Fruit fly (Drosophila melanogaster) whole organism, embryonic: ENCODE data around the gene Atg12.

ENCODE experiments used
- Abd-B ChIP-seq: fragments of 200-800 bp; sonication (Bioruptor generic); optimal IDR thresholded peaks from 2 replicates; lab custom pipeline; 2018; ENCODE audit warnings: missing biosample characterization, mild to moderate bottlenecking, missing genetic modification characterization, moderate library complexity
- Awh ChIP-seq: fragments of 200-800 bp; sonication (Bioruptor generic); IDR thresholded peaks from 2 replicates; pipeline ENCODE4, ENCODE4 v1.3.6; 2022; ENCODE audit warnings: missing biosample characterization, missing genetic modification characterization
- Blimp-1 ChIP-seq: fragments of 200-800 bp; sonication (Bioruptor generic); optimal IDR thresholded peaks from 3 replicates; lab custom pipeline; 2018; ENCODE audit warnings: missing biosample characterization, missing genetic modification characterization, mild to moderate bottlenecking, moderate library complexity, missing genetic modification reagents
- CG10267 ChIP-seq: fragments of 200-800 bp; sonication (Bioruptor generic); optimal IDR thresholded peaks from 2 replicates; lab custom pipeline; 2018; ENCODE audit warnings: missing biosample characterization, mild to moderate bottlenecking, missing genetic modification characterization, moderate library complexity
- CG12104 ChIP-seq: fragments of 200-800 bp; sonication (Bioruptor generic); optimal IDR thresholded peaks from 3 replicates; lab custom pipeline; 2016; ENCODE audit warnings: missing biosample characterization, missing genetic modification characterization
- CG13624 ChIP-seq: fragments of 200-800 bp; sonication (Bioruptor generic); optimal IDR thresholded peaks from 2 replicates; lab custom pipeline; 2016; ENCODE audit warnings: missing biosample characterization, missing genetic modification characterization
- CG15011 ChIP-seq: fragments of 200-800 bp; sonication (Bioruptor generic); optimal IDR thresholded peaks from 3 replicates; lab custom pipeline; 2018; ENCODE audit warnings: missing biosample characterization, mild to moderate bottlenecking, missing genetic modification characterization
- CG15073 ChIP-seq: fragments of 200-800 bp; sonication (Bioruptor generic); optimal IDR thresholded peaks from 2 replicates; lab custom pipeline; 2016; ENCODE audit warnings: missing biosample characterization, missing genetic modification characterization
- CG17186 ChIP-seq: fragments of 200-800 bp; sonication (Bioruptor generic); optimal IDR thresholded peaks from 3 replicates; lab custom pipeline; 2017; ENCODE audit warnings: missing biosample characterization, missing genetic modification reagents, missing genetic modification characterization
- CG17385 ChIP-seq: fragments of 200-800 bp; sonication (Bioruptor generic); optimal IDR thresholded peaks from 3 replicates; lab custom pipeline; 2018; ENCODE audit warnings: missing biosample characterization, mild to moderate bottlenecking, missing genetic modification characterization
- CG2199 ChIP-seq: fragments of 200-800 bp; sonication (Bioruptor generic); IDR thresholded peaks from 3 replicates; pipeline ENCODE4 v1.3.6; 2022; ENCODE audit warnings: missing biosample characterization, missing genetic modification characterization
- CG31224 ChIP-seq: fragments of 200-800 bp; sonication (Bioruptor generic); IDR thresholded peaks from 2 replicates; pipeline ENCODE4 v1.3.6; 2022; ENCODE audit warnings: missing biosample characterization, missing genetic modification characterization
- CG34224 ChIP-seq: fragments of 200-800 bp; sonication (Bioruptor generic); IDR thresholded peaks from 3 replicates; pipeline ENCODE4 v1.3.6; 2022; ENCODE audit warnings: missing biosample characterization, missing genetic modification characterization; ENCODE audit not compliant: partially characterized antibody
- CG34376 ChIP-seq: fragments of 200-800 bp; sonication (Bioruptor generic); optimal IDR thresholded peaks from 2 replicates; lab custom pipeline; 2018; ENCODE audit warnings: missing biosample characterization, mild to moderate bottlenecking, missing genetic modification characterization
- CG3726 ChIP-seq: fragments of 200-800 bp; sonication (Bioruptor generic); IDR thresholded peaks from 3 replicates; pipeline ENCODE4, ENCODE4 v1.3.6; 2022; ENCODE audit warnings: missing biosample characterization, missing genetic modification characterization
- CG5953 ChIP-seq: fragments of 200-800 bp; sonication (Bioruptor generic); IDR thresholded peaks from 2 replicates; pipeline ENCODE4 v1.3.6; 2022; ENCODE audit warnings: missing biosample characterization, missing genetic modification characterization
- CG7271 ChIP-seq: fragments of 200-800 bp; sonication (Bioruptor generic); optimal IDR thresholded peaks from 2 replicates; lab custom pipeline; 2018; ENCODE audit warnings: missing biosample characterization, mild to moderate bottlenecking, missing genetic modification characterization, moderate library complexity
- CG8944 ChIP-seq: fragments of 200-800 bp; sonication (Bioruptor generic); optimal IDR thresholded peaks from 3 replicates; lab custom pipeline; 2016; ENCODE audit warnings: missing biosample characterization, missing genetic modification characterization
- Chrac-16 ChIP-seq: fragments of 200-800 bp; sonication (Bioruptor generic); optimal IDR thresholded peaks from 3 replicates; lab custom pipeline; 2016; ENCODE audit warnings: missing biosample characterization, missing genetic modification characterization
- Dip3 ChIP-seq: fragments of 200-800 bp; sonication (Bioruptor generic); optimal IDR thresholded peaks from 3 replicates; lab custom pipeline; 2016; ENCODE audit warnings: missing biosample characterization, missing genetic modification characterization
- Dref ChIP-seq: fragments of 200-800 bp; sonication (Bioruptor generic); IDR thresholded peaks from 2 replicates; pipeline ENCODE4 v1.3.6; 2022; ENCODE audit warnings: missing biosample characterization, missing genetic modification characterization
- ERR ChIP-seq: fragments of 200-800 bp; sonication (Bioruptor generic); optimal IDR thresholded peaks from 2 replicates; lab custom pipeline; 2016; ENCODE audit warnings: missing biosample characterization, missing genetic modification characterization
- Fer2 ChIP-seq: fragments of 200-800 bp; sonication (Bioruptor generic); optimal IDR thresholded peaks from 2 replicates; lab custom pipeline; 2018; ENCODE audit warnings: missing biosample characterization, mild to moderate bottlenecking, missing genetic modification characterization, moderate library complexity
- Gug ChIP-seq: fragments of 200-800 bp; sonication (Bioruptor generic); IDR thresholded peaks from 4 replicates; pipeline ENCODE4 v1.3.6; 2022; ENCODE audit warnings: missing biosample characterization, missing genetic modification characterization
- H15 ChIP-seq: fragments of 200-800 bp; sonication (Bioruptor generic); IDR thresholded peaks from 3 replicates; pipeline ENCODE4 v1.3.6; 2022; ENCODE audit warnings: missing biosample characterization, missing genetic modification characterization
- HmgZ ChIP-seq: fragments of 200-800 bp; sonication (Bioruptor generic); optimal IDR thresholded peaks from 2 replicates; lab custom pipeline; 2018; ENCODE audit warnings: missing biosample characterization, mild to moderate bottlenecking, missing genetic modification characterization
- Hr51 ChIP-seq, 2 experiments: fragments of 200-800 bp; sonication (Bioruptor generic); optimal IDR thresholded peaks; 2 replicates in 1 of 2; 3 replicates in 1 of 2; lab custom pipeline; 2016 to 2018; ENCODE audit warnings: missing biosample characterization in 2 of 2, missing genetic modification characterization in 2 of 2, mild to moderate bottlenecking in 1 of 2, moderate library complexity in 1 of 2
- Rfx ChIP-seq: fragments of 200-800 bp; sonication (Bioruptor generic); IDR thresholded peaks from 2 replicates; pipeline ENCODE4 v1.3.6; 2022; ENCODE audit warnings: missing biosample characterization, missing genetic modification characterization
- Six4 ChIP-seq: fragments of 200-800 bp; sonication (Bioruptor generic); optimal IDR thresholded peaks from 2 replicates; lab custom pipeline; 2016; ENCODE audit warnings: missing biosample characterization, missing genetic modification characterization
- Sox100B ChIP-seq: fragments of 200-800 bp; sonication (Bioruptor generic); optimal IDR thresholded peaks from 3 replicates; lab custom pipeline; 2018; ENCODE audit warnings: missing biosample characterization, mild to moderate bottlenecking, missing genetic modification characterization
- Sox102F ChIP-seq: fragments of 200-800 bp; sonication (Bioruptor generic); optimal IDR thresholded peaks from 2 replicates; lab custom pipeline; 2018; ENCODE audit warnings: missing biosample characterization, mild to moderate bottlenecking, missing genetic modification characterization, moderate library complexity
- bcd ChIP-seq: fragments of 200-800 bp; sonication (Bioruptor generic); optimal IDR thresholded peaks from 2 replicates; lab custom pipeline; 2017; ENCODE audit warnings: missing biosample characterization, mild to moderate bottlenecking, missing genetic modification characterization
- chinmo ChIP-seq: fragments of 200-800 bp; sonication (Bioruptor generic); IDR thresholded peaks from 4 replicates; pipeline ENCODE4 v1.3.6; 2022; ENCODE audit warnings: missing biosample characterization, missing genetic modification characterization; ENCODE audit not compliant: partially characterized antibody
- crol ChIP-seq: fragments of 200-800 bp; sonication (Bioruptor generic); IDR thresholded peaks from 2 replicates; pipeline ENCODE4 v1.3.6; 2022; ENCODE audit warnings: missing biosample characterization, missing genetic modification characterization
- danr ChIP-seq: fragments of 200-800 bp; sonication (Bioruptor generic); IDR thresholded peaks from 2 replicates; pipeline ENCODE4 v1.3.6; 2022; ENCODE audit warnings: missing biosample characterization, missing genetic modification characterization
- dmrt99B ChIP-seq: fragments of 200-800 bp; sonication (Bioruptor generic); optimal IDR thresholded peaks from 2 replicates; lab custom pipeline; 2018; ENCODE audit warnings: missing biosample characterization, mild to moderate bottlenecking, missing genetic modification characterization, moderate library complexity
- gsb ChIP-seq: fragments of 200-800 bp; sonication (Bioruptor generic); IDR thresholded peaks from 2 replicates; pipeline ENCODE4 v1.3.6; 2022; ENCODE audit warnings: missing biosample characterization, missing genetic modification characterization
- ind ChIP-seq: fragments of 200-800 bp; sonication (Bioruptor generic); optimal IDR thresholded peaks from 3 replicates; lab custom pipeline; 2016; ENCODE audit warnings: missing biosample characterization, missing genetic modification characterization
- lbe ChIP-seq: fragments of 200-800 bp; sonication (Bioruptor generic); optimal IDR thresholded peaks from 2 replicates; lab custom pipeline; 2016; ENCODE audit warnings: missing biosample characterization, mild to moderate bottlenecking, missing genetic modification characterization
- nerfin-2 ChIP-seq: fragments of 200-800 bp; sonication (Bioruptor generic); IDR thresholded peaks from 2 replicates; pipeline ENCODE4 v1.3.6; 2022; ENCODE audit warnings: missing biosample characterization, missing genetic modification characterization; ENCODE audit not compliant: partially characterized antibody
- onecut ChIP-seq: fragments of 200-800 bp; sonication (Bioruptor generic); IDR thresholded peaks from 2 replicates; pipeline ENCODE4 v1.3.6; 2022; ENCODE audit warnings: missing biosample characterization, missing genetic modification characterization
- p53 ChIP-seq: fragments of 200-800 bp; sonication (Bioruptor generic); optimal IDR thresholded peaks from 2 replicates; lab custom pipeline; 2016; ENCODE audit warnings: missing biosample characterization, missing genetic modification characterization
- pb ChIP-seq: fragments of 200-800 bp; sonication (Bioruptor generic); optimal IDR thresholded peaks from 3 replicates; lab custom pipeline; 2016; ENCODE audit warnings: missing biosample characterization, missing genetic modification characterization
- pzg ChIP-seq: fragments of 200-800 bp; sonication (Bioruptor generic); optimal IDR thresholded peaks from 3 replicates; lab custom pipeline; 2018; ENCODE audit warnings: missing biosample characterization, mild to moderate bottlenecking, missing genetic modification characterization, moderate library complexity
- sd ChIP-seq: fragments of 200-800 bp; sonication (Bioruptor generic); optimal IDR thresholded peaks from 3 replicates; lab custom pipeline; 2018; ENCODE audit warnings: missing biosample characterization, mild to moderate bottlenecking, missing genetic modification characterization, moderate library complexity
- sens ChIP-seq: fragments of 200-800 bp; sonication (Bioruptor generic); peaks from one replicate; lab custom pipeline; 2016; ENCODE audit warnings: missing biosample characterization, missing genetic modification characterization
- sqz ChIP-seq: fragments of 200-800 bp; sonication (Bioruptor generic); optimal IDR thresholded peaks from 3 replicates; lab custom pipeline; 2018; ENCODE audit warnings: missing biosample characterization, mild to moderate bottlenecking, missing genetic modification characterization
- twi ChIP-seq: fragments of 200-800 bp; optimal IDR thresholded peaks from 2 replicates; lab custom pipeline; 2019; ENCODE audit warnings: missing biosample characterization, mild to moderate bottlenecking, missing genetic modification characterization, moderate library complexity
- vvl ChIP-seq: fragments of 200-800 bp; sonication (Bioruptor generic); IDR thresholded peaks from 2 replicates; pipeline ENCODE4 v1.3.6; 2022; ENCODE audit warnings: missing biosample characterization, missing genetic modification characterization
- zfh1 ChIP-seq: fragments of 200-800 bp; sonication (Bioruptor generic); IDR thresholded peaks from 3 replicates; pipeline ENCODE4 v1.3.6; 2022; ENCODE audit warnings: missing biosample characterization, missing genetic modification characterization

The Atg12 gene

dm6 chr3L:12101924-12102383 lies 34.8 kb upstream of the Atg12 start (continued):
- TF ChIP-seq crol (GFP tag; lab: Robert Waterston, UW) (no peak), twi (tag; lab: Kevin White, UChicago) (peak; percentile 75), CG34376 (GFP tag; lab: Kevin White, UChicago) (no peak), CG15011 (GFP tag; lab: Kevin White, UChicago) (no peak), CG15073 (GFP tag; lab: Kevin White, UChicago) (no peak), CG17186 (GFP tag; lab: Kevin White, UChicago) (no peak), pzg (GFP tag; lab: Kevin White, UChicago) (no peak), Hr51 (GFP tag; optimal IDR thresholded peaks at IDR 0.05; lab: Kevin White, UChicago) (peak in 1 of 2 experiments; percentile 30), lbe (no peak), Blimp-1 (GFP tag; lab: Kevin White, UChicago) (peak; percentile 26), Sox100B (peak; percentile 50), Gug (no peak), CG7271 (tag; lab: Kevin White, UChicago) (peak; percentile 19), H15 (no peak), nerfin-2 (GFP tag; lab: Robert Waterston, UW) (no peak), CG31224 (GFP tag; lab: Robert Waterston, UW) (no peak), ERR (GFP tag; lab: Kevin White, UChicago) (no peak), onecut (GFP tag; lab: Robert Waterston, UW) (no peak), Chrac-16 (GFP tag; lab: Kevin White, UChicago) (no peak), danr (no peak)
- TF ChIP-seq, all 482 proteins: peak for 55

- 0 out of 4 replicates have a peak, but pooled peaks have one; percentile 62 for TF ChIP-seq chinmo (GFP tag; lab: Robert Waterston, UW)
- TF ChIP-seq sd (tag; lab: Kevin White, UChicago) = peak; percentile 43
- TF ChIP-seq Awh = peak; percentile 52; the same call in 1 of the 2 replicates
- no peak for TF ChIP-seq gsb (GFP tag; lab: Robert Waterston, UW)
- no peak for TF ChIP-seq HmgZ
- no peak for TF ChIP-seq p53 (GFP tag; lab: Kevin White, UChicago)
- peak; percentile 70 for TF ChIP-seq sqz (GFP tag; lab: Kevin White, UChicago)
- no peak for TF ChIP-seq CG2199 (GFP tag; lab: Robert Waterston, UW)
- TF ChIP-seq Six4 = no peak
- peak; percentile 53; the same call in 1 of the 2 replicates for TF ChIP-seq vvl (GFP tag; lab: Robert Waterston, UW)
- peak; percentile 56 for TF ChIP-seq sens (GFP tag; lab: Kevin White, UChicago)
- TF ChIP-seq CG3726 (GFP tag; lab: Robert Waterston, UW) = no peak
Observed at dm6 chr3L:12107378-12107777, 29.4 kb upstream of the Atg12 start.

dm6 chr3L:12108515-12108914 lies 28.3 kb upstream of the Atg12 start:
- TF ChIP-seq dmrt99B (tag; lab: Kevin White, UChicago) = peak; percentile 21
- TF ChIP-seq Dip3 (GFP tag; lab: Kevin White, UChicago) = no peak
- TF ChIP-seq zfh1 (GFP tag; lab: Robert Waterston, UW) = 0 out of 3 replicates have a peak, but pooled peaks have one; percentile 18
- TF ChIP-seq CG17385 (GFP tag; lab: Kevin White, UChicago) = no peak
- TF ChIP-seq CG8944 (GFP tag; lab: Kevin White, UChicago) = no peak
- no peak for TF ChIP-seq pb
- no peak for TF ChIP-seq Rfx (GFP tag; lab: Robert Waterston, UW)
- no peak for TF ChIP-seq Abd-B
- no peak for TF ChIP-seq CG34224 (GFP tag; lab: Robert Waterston, UW)
- TF ChIP-seq ind (GFP tag; lab: Kevin White, UChicago) = no peak
- no peak for TF ChIP-seq Fer2
- TF ChIP-seq Sox102F (GFP tag; lab: Kevin White, UChicago) = no peak
- TF ChIP-seq Dref (GFP tag; lab: Robert Waterston, UW) = no peak
- TF ChIP-seq Blimp-1 (GFP tag; lab: Kevin White, UChicago) = peak; percentile 30
- TF ChIP-seq bcd (GFP tag; lab: Kevin White, UChicago) = no peak
- no peak for TF ChIP-seq CG5953 (GFP tag; lab: Robert Waterston, UW)
- TF ChIP-seq CG10267 = peak; percentile 5
- no peak for TF ChIP-seq CG12104 (GFP tag; lab: Kevin White, UChicago)
- no peak for TF ChIP-seq CG13624
